Fruit fly (Drosophila melanogaster) whole organism, pupa: ENCODE data around the gene Asator.

Source experiments
- CG10348 ChIP-seq: fragments of 200-800 bp; sonication (Bioruptor generic); IDR thresholded peaks from 2 replicates; pipeline ENCODE4 v1.3.6; 2022; ENCODE audit warnings: missing biosample characterization, missing genetic modification characterization
- CG12605 ChIP-seq: fragments of 200-800 bp; sonication (Bioruptor generic); IDR thresholded peaks from 2 replicates; pipeline ENCODE4 v1.3.6; 2022; ENCODE audit warnings: missing biosample characterization, missing genetic modification characterization
- CG13204 ChIP-seq: fragments of 200-800 bp; sonication (Bioruptor generic); optimal IDR thresholded peaks from 2 replicates; lab custom pipeline; 2018; ENCODE audit warnings: missing biosample characterization, mild to moderate bottlenecking, missing genetic modification characterization, moderate library complexity
- CG14655 ChIP-seq: fragments of 200-800 bp; sonication (Bioruptor generic); optimal IDR thresholded peaks from 3 replicates; lab custom pipeline; 2017; ENCODE audit warnings: mild to moderate bottlenecking, missing biosample characterization, missing genetic modification reagents, missing genetic modification characterization
- CG17806 ChIP-seq: fragments of 200-800 bp; sonication (Bioruptor generic); optimal IDR thresholded peaks from 2 replicates; lab custom pipeline; 2018; ENCODE audit warnings: missing biosample characterization, mild to moderate bottlenecking, missing genetic modification characterization, moderate library complexity
- CG34367 ChIP-seq: fragments of 200-800 bp; sonication (Bioruptor generic); optimal IDR thresholded peaks from 2 replicates; lab custom pipeline; 2018; ENCODE audit warnings: missing biosample characterization, mild to moderate bottlenecking, missing genetic modification characterization
- CG8159 ChIP-seq: fragments of 200-800 bp; sonication (Bioruptor generic); optimal IDR thresholded peaks from 3 replicates; lab custom pipeline; 2018; ENCODE audit warnings: missing biosample characterization, mild to moderate bottlenecking, missing genetic modification characterization, moderate library complexity
- CG8301 ChIP-seq: fragments of 200-800 bp; sonication (Bioruptor generic); optimal IDR thresholded peaks from 2 replicates; lab custom pipeline; 2018; ENCODE audit warnings: missing biosample characterization, mild to moderate bottlenecking, missing genetic modification characterization
- CG9948 ChIP-seq: fragments of 200-800 bp; sonication (Bioruptor generic); optimal IDR thresholded peaks from 2 replicates; lab custom pipeline; 2018; ENCODE audit warnings: missing biosample characterization, mild to moderate bottlenecking, missing genetic modification characterization, moderate library complexity
- Pif1A ChIP-seq: fragments of 200-800 bp; sonication (Bioruptor generic); optimal IDR thresholded peaks from 3 replicates; lab custom pipeline; 2016; ENCODE audit warnings: missing biosample characterization, missing genetic modification characterization
- Pif1B ChIP-seq: fragments of 200-800 bp; sonication (Bioruptor generic); optimal IDR thresholded peaks from 3 replicates; lab custom pipeline; 2016; ENCODE audit warnings: missing biosample characterization, missing genetic modification characterization
- Snoo ChIP-seq: fragments of 200-800 bp; sonication (Bioruptor generic); optimal IDR thresholded peaks from 3 replicates; lab custom pipeline; 2017; ENCODE audit warnings: missing biosample characterization, mild to moderate bottlenecking, missing genetic modification characterization, inconsistent platforms
- gl ChIP-seq: fragments of 200-800 bp; sonication (Bioruptor generic); optimal IDR thresholded peaks from 2 replicates; lab custom pipeline; 2018; ENCODE audit warnings: missing biosample characterization, mild to moderate bottlenecking, missing genetic modification characterization

DNA sequence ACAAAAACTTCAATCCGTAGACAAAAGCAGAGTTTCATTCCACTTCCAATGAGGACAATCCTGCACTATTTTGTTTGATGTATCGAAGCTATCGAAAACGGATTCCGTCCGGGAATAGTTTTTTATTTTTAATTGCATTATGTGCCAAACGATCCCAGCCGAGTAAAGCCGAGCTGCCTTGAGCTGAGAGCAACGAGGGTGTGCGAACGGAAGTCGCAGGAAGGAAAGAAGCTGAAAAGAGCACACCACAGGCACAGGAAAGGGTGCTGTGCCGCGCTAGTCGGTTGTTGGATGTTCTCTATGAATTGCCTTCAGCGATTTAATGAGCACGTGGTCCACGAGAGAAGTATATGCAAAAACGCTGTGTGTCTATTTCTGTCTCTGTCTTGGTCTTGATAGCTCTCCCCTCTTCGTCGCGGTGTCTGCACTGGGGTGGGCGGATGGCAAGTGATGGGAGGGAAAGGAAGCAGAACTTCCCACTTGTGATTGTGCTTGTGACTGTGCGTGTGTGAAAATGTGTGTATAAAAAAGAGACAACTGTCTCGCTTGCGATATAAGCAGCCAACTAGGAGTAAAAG lies 13.8 kb upstream of the Asator start:
- TF ChIP-seq CG8301 (tag; lab: Kevin White, UChicago) (no peak), gl (tag; lab: Kevin White, UChicago) (no peak), Pif1B (GFP tag; lab: Kevin White, UChicago) (no peak), CG14655 (no peak), Pif1A (GFP tag; lab: Kevin White, UChicago) (no peak), CG9948 (tag; lab: Kevin White, UChicago) (no peak), CG13204 (GFP tag; lab: Kevin White, UChicago) (no peak), CG10348 (GFP tag; lab: Robert Waterston, UW) (no peak), CG17806 (tag; lab: Kevin White, UChicago) (no peak), CG12605 (no peak), CG8159 (tag; lab: Kevin White, UChicago) (no peak), CG34367 (tag; lab: Kevin White, UChicago) (no peak), Snoo (tag; lab: Kevin White, UChicago) (no peak)
